Fruit fly (Drosophila melanogaster): ENCODE measurements around the gene Tbc1d15-17.
A peak's percentile ranks its signal among the peaks of the same experiment; 100 is the strongest.

Gene Tbc1d15-17

DNA sequence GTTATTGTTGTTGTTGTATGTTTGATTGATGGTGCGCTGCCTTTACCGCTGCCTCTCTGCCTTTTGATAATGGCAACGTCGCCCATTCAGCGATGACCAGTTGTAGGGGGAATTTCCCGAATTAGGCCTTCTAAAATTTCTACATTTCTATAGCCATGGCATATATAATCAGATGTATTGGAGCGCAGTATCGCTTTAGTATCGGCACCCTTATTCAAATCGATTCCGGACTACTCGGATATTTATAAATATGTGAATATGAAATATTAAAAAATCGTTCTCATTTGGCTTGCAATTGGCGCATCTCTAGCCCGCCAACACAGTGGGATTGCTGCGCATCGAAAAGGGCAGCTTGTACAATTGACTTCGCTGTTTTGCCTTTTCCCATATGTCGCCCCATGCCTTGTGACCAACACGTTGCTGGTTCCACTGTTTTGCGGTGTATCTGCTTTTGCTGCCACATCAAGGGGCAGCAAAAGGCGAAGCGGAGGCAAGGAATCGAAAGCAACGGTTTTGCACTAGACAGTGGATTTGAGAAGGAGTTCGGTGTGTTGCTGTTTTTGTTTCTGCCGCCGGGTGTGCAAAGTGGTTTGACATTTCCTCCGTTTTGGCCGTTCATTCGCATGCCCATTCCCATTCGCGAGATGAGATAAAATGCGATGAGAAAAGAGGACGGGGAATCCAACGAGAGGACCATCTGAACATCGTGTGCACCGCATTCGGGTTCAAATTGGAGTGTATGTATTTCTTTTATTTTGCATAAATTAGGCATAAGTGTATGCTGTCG is 17.8 kb downstream of the Tbc1d15-17 start (continued):
- TF ChIP-seq CG8388 (GFP tag; optimal IDR thresholded peaks at IDR 0.05) (no peak), Jarid2 (GFP tag; optimal IDR thresholded peaks at IDR 0.05) (no peak), stc (GFP tag; IDR thresholded peaks at IDR 0.05) (peak; percentile 34; the same call in 1 of the 2 replicates), HmgZ (tag; optimal IDR thresholded peaks at IDR 0.05) (no peak), lab (GFP tag; optimal IDR thresholded peaks at IDR 0.05) (peak; percentile 84), CG14710 (tag; optimal IDR thresholded peaks at IDR 0.05) (peak; percentile 43), Opbp (GFP tag; IDR thresholded peaks at IDR 0.05; ENCODE audit: partially characterized antibody) (no peak), CG12299 (tag; optimal IDR thresholded peaks at IDR 0.05) (peak; percentile 27), CG9876 (GFP tag; optimal IDR thresholded peaks at IDR 0.05) (no peak), crc (GFP tag; optimal IDR thresholded peaks at IDR 0.05) (peak; percentile 1), CG8924 (tag; optimal IDR thresholded peaks at IDR 0.05) (peak; percentile 47), ro (GFP tag; IDR thresholded peaks at IDR 0.05) (no peak), twi (tag; optimal IDR thresholded peaks at IDR 0.05) (peak; percentile 14), CG2678 (tag; optimal IDR thresholded peaks at IDR 0.05) (no peak), kah (GFP tag; optimal IDR thresholded peaks at IDR 0.05) (peak; percentile 18), CG6854 (GFP tag; optimal IDR thresholded peaks at IDR 0.05) (peak; percentile 37), CG10979 (tag; optimal IDR thresholded peaks at IDR 0.05) (peak; percentile 34)

- no peak for TF ChIP-seq Sin3A (optimal IDR thresholded peaks at IDR 0.05)
- TF ChIP-seq HLH4C (GFP tag; IDR thresholded peaks at IDR 0.05; ENCODE audit: partially characterized antibody) = 0 out of 3 replicates have a peak, but pooled peaks have one; percentile 4
- TF ChIP-seq jumu (GFP tag; optimal IDR thresholded peaks at IDR 0.05) = no peak
These were observed 18.4 kb downstream of the Tbc1d15-17 start for dm6 chr2L:225386-225682.

- no peak for TF ChIP-seq sd (tag; optimal IDR thresholded peaks at IDR 0.05)
- peak; percentile 15 for TF ChIP-seq Ets65A (GFP tag)
- no peak for TF ChIP-seq Atf3 (GFP tag; optimal IDR thresholded peaks at IDR 0.05)
These were observed 21.3 kb downstream of the Tbc1d15-17 start for dm6 chr2L:228246-228645.

DNA sequence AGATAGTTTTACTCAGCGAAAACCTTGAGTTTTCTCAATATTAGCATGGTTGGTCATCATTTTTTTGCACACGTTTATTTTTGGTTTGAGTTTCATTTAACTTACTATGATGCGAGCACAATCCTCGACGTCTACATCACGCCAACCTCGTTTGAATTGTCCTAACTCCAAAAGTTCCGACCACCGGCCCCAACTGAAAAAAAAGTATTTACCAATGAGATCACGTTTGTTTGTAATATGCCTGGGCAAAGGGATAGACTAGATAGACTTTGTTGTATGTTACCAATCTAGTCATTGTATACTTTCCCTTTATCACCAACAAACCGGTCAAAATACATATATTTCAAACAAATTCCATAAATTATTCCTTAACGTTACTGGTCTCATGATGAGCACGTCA is 25.2 kb downstream of the Tbc1d15-17 start, which contains the start of gene CG13693:
TSS of gene CG13693 (plus strand) at position 301 of the 400 bp plus-strand sequence.
- no peak for TF ChIP-seq jumu (GFP tag; optimal IDR thresholded peaks at IDR 0.05)

DNA sequence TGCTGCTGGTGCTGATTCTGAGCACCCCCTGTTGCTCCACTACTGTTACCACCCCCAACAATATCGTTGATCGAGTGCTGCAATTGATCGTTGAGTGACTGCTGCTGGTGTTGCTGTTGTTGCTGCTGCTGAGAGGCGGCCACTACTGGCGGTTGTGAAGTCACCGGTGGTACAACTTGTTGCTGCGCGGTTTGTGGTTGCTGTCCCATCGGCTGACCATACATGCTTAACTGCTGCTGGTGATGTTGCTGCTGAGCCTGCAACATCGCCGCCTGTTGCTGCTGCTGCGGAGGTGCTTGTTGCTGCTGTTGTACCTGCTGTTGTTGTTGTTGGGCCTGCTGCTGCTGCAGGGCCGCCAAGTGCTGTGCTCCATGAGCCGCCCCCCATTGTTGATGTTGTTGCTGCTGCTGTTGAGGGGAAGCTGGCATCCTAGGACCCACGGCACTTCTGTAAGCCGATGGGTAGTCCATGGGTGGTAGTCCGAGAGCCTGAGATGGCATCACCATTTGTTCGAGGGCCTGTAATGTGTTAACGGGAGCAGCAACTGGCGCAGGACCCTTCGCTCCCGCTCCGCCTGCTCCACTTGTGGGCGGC is 33.3 kb downstream of the Tbc1d15-17 start:
- no peak for TF ChIP-seq amos (GFP tag; IDR thresholded peaks at IDR 0.05; ENCODE audit: partially characterized antibody)
- no peak for TF ChIP-seq CG17829 (tag; optimal IDR thresholded peaks at IDR 0.05)
- peak; percentile 87 for TF ChIP-seq Ets65A (GFP tag)

dm6 chr2L:241415-241814 is 34.4 kb downstream of the Tbc1d15-17 start:
- TF ChIP-seq D19A (tag; optimal IDR thresholded peaks at IDR 0.05) (no peak), NC2α (GFP tag; optimal IDR thresholded peaks at IDR 0.05) (no peak), ara (GFP tag; IDR thresholded peaks at IDR 0.05) (no peak), C15 (GFP tag; IDR thresholded peaks at IDR 0.05) (no peak), fd3F (GFP tag; optimal IDR thresholded peaks at IDR 0.05) (no peak), NFAT (GFP tag; IDR thresholded peaks at IDR 0.05) (no peak)
